Fruit fly (Drosophila melanogaster): ENCODE measurements around the gene CG33093.

Gene CG33093

DNA sequence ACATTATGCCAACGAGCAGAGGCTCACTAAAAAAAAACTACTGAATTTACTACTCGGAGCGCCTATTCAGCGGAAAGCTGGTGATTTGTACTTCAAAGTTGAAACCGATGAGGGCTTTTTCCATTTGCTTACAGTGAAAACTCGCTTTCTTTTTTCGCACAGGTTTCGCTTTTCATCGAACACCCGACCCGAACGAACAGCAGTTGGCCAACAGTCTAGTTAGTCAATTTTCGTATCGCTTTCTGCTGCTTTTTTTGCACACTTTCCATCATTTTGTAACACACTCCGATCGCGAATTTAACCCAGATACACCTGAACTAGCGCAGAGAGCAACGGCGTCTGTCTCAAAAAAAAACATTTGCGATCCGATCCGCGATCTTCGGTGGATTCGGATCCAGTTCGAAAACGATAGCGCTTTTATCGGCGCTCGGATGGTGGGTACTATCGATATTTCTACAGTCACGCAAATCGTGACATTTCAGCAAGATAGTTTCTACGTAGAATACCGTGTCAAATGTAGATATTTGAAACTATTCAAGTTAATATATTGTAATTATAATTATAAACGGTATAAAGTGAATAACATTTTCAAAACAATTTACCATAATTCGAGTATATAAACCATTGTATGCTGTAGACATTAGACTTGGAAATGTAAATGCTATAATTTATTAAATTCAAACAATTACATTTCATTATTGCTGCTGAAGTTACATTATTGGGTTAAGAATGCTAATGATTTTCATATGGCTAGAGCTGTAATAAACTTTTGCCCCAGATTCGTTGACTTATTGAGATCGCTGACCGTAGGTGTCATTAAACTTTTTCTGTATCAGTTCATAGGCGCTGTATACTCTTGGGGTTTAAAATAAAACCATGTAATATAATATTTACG lies 3.2 kb downstream of the CG33093 start, which contains the start of gene CG5346:
TSS of gene CG5346 (minus strand) at position 400 of the 895 bp plus-strand sequence.
- TF ChIP-seq gl (tag; optimal IDR thresholded peaks at IDR 0.05): no peak
- no peak for TF ChIP-seq Snoo (tag; optimal IDR thresholded peaks at IDR 0.05)
- no peak for TF ChIP-seq CG13204 (GFP tag; optimal IDR thresholded peaks at IDR 0.05)
- TF ChIP-seq CG9948 (tag; optimal IDR thresholded peaks at IDR 0.05): no peak
- no peak; the same call in 2 of the 3 replicates for TF ChIP-seq CG4496 (GFP tag; IDR thresholded peaks at IDR 0.05)
- TF ChIP-seq CG8159 (tag; optimal IDR thresholded peaks at IDR 0.05): no peak
- TF ChIP-seq CG17806 (tag; optimal IDR thresholded peaks at IDR 0.05): no peak
- peak; percentile 61 for TF ChIP-seq Ets98B (GFP tag; IDR thresholded peaks at IDR 0.05)
- no peak for TF ChIP-seq CG32121 (GFP tag; IDR thresholded peaks at IDR 0.05)
- TF ChIP-seq rn (GFP tag; IDR thresholded peaks at IDR 0.05): no peak
- TF ChIP-seq CG15710 (tag; optimal IDR thresholded peaks at IDR 0.05): no peak
- TF ChIP-seq Pif1B (GFP tag; optimal IDR thresholded peaks at IDR 0.05): no peak
- peak; percentile 49; the same call in 1 of the 3 replicates for TF ChIP-seq fd96Ca (GFP tag; IDR thresholded peaks at IDR 0.05)
- peak; percentile 89 for TF ChIP-seq EcR (GFP tag; optimal IDR thresholded peaks at IDR 0.05)
- TF ChIP-seq CG14655 (GFP tag; optimal IDR thresholded peaks at IDR 0.05): peak; percentile 9
- TF ChIP-seq CG12605 (GFP tag; IDR thresholded peaks at IDR 0.05): peak; percentile 57
- TF ChIP-seq D1 (tag; optimal IDR thresholded peaks at IDR 0.05): no peak
- no peak for TF ChIP-seq CG10348 (GFP tag; IDR thresholded peaks at IDR 0.05)
- no peak for TF ChIP-seq CG34367 (tag; optimal IDR thresholded peaks at IDR 0.05)
- TF ChIP-seq CG8301 (tag; optimal IDR thresholded peaks at IDR 0.05): peak; percentile 26
- TF ChIP-seq Pif1A (GFP tag; optimal IDR thresholded peaks at IDR 0.05): no peak

DNA sequence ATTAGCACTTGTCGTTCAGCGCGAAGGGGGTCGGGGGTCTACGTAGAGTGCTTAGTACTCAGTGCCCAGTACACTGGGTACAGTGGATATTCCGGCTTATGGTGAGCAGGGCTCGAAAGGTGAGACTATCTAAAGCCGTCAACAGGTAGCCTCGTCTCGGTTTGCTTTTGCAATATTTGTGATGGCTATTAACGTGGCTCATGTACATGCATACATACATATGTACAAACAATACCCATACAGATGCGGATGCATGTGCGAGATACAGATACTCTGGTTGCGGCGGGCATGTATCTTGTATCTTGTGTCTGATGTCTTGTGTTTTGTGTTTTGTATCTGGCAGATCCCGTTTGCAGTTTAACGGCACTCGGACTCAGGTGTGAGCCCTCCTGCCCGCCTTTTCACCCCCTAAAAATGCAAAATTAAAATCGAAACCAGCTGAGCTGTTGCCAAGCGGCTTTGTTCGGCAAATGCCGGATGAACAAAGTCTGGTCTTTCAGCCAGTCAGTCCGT lies 4.0 kb downstream of the CG33093 start:
- TF ChIP-seq EcR (GFP tag; optimal IDR thresholded peaks at IDR 0.05): peak; percentile 55
- no peak for TF ChIP-seq CG12605 (GFP tag; IDR thresholded peaks at IDR 0.05)
- TF ChIP-seq Snoo (tag; optimal IDR thresholded peaks at IDR 0.05): peak; percentile 3
- no peak for TF ChIP-seq CG14655 (GFP tag; optimal IDR thresholded peaks at IDR 0.05)
- TF ChIP-seq Ets98B (GFP tag; IDR thresholded peaks at IDR 0.05): no peak
- TF ChIP-seq CG15710 (tag; optimal IDR thresholded peaks at IDR 0.05): no peak

DNA sequence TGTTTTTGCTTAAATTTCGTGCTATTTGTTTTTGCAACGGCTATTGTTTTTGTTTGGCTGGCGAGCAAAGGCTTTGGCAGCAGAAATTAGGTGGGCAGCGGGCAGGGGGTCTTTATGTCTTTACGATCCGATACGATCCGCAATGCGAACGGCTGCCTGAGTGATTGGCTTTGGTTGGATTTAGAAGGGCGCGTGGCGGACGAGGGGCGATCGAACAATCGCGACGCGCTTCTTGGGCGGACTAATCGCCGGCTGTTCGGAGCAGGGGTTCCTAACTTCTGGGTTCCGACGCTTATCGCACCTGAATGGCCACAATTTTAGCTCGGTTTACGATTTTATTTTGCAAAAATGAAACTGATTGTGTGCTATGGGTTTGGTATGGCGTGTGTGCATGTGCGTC lies 4.5 kb downstream of the CG33093 start:
- TF ChIP-seq CG8301 (tag; optimal IDR thresholded peaks at IDR 0.05) (no peak), CG32121 (GFP tag; IDR thresholded peaks at IDR 0.05) (peak; percentile 30; the same call in 1 of the 2 replicates)

DNA sequence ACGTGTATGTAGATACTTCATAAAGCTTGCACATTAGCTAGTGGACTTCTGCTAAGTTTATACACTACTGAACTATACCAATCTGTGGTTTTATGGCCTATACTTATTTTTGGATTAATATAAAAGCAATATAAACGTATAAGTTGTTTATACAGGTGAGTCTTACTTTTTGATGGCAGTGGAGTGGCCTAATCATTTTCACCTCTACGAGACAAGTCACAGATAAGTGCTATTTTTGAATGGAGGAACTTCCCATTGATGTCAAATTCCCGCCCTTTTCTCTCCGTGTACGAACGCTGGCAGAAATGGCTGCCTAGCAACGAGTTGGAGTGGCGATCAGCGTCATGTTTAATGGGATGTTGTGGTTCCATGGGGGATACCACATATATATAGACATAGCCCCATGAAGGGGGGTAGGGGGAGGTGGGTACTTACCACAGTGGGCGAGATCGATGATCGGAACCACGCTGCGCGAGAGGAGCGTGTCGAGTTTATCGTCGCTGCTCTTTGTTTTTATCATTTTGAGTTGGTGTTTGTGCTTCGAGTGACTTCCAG lies 5.3 kb downstream of the CG33093 start:
- TF ChIP-seq EcR (GFP tag; optimal IDR thresholded peaks at IDR 0.05): peak; percentile 90
- TF ChIP-seq Snoo (tag; optimal IDR thresholded peaks at IDR 0.05): no peak
- peak; percentile 25 for TF ChIP-seq CG8301 (tag; optimal IDR thresholded peaks at IDR 0.05)
- TF ChIP-seq CG13204 (GFP tag; optimal IDR thresholded peaks at IDR 0.05): peak; percentile 44
- TF ChIP-seq CG32121 (GFP tag; IDR thresholded peaks at IDR 0.05): peak; percentile 32; the same call in 1 of the 2 replicates
- TF ChIP-seq CG9948 (tag; optimal IDR thresholded peaks at IDR 0.05): no peak
- TF ChIP-seq CG17806 (tag; optimal IDR thresholded peaks at IDR 0.05): peak; percentile 8
- no peak for TF ChIP-seq CG12605 (GFP tag; IDR thresholded peaks at IDR 0.05)
- TF ChIP-seq fd96Ca (GFP tag; IDR thresholded peaks at IDR 0.05): peak; percentile 48; the same call in 2 of the 3 replicates
- peak; percentile 52 for TF ChIP-seq CG14655 (GFP tag; optimal IDR thresholded peaks at IDR 0.05)
- no peak for TF ChIP-seq Ets98B (GFP tag; IDR thresholded peaks at IDR 0.05)
- peak; percentile 13 for TF ChIP-seq Pif1A (GFP tag; optimal IDR thresholded peaks at IDR 0.05)
- peak; percentile 44 for TF ChIP-seq CG8159 (tag; optimal IDR thresholded peaks at IDR 0.05)
- TF ChIP-seq rn (GFP tag; IDR thresholded peaks at IDR 0.05): no peak
- no peak for TF ChIP-seq D1 (tag; optimal IDR thresholded peaks at IDR 0.05)
- no peak for TF ChIP-seq CG10348 (GFP tag; IDR thresholded peaks at IDR 0.05)
- TF ChIP-seq Pif1B (GFP tag; optimal IDR thresholded peaks at IDR 0.05): no peak
- TF ChIP-seq gl (tag; optimal IDR thresholded peaks at IDR 0.05): peak; percentile 16
- no peak for TF ChIP-seq CG34367 (tag; optimal IDR thresholded peaks at IDR 0.05)
- TF ChIP-seq CG4496 (GFP tag; IDR thresholded peaks at IDR 0.05): no peak
- TF ChIP-seq CG15710 (tag; optimal IDR thresholded peaks at IDR 0.05): peak; percentile 37

DNA sequence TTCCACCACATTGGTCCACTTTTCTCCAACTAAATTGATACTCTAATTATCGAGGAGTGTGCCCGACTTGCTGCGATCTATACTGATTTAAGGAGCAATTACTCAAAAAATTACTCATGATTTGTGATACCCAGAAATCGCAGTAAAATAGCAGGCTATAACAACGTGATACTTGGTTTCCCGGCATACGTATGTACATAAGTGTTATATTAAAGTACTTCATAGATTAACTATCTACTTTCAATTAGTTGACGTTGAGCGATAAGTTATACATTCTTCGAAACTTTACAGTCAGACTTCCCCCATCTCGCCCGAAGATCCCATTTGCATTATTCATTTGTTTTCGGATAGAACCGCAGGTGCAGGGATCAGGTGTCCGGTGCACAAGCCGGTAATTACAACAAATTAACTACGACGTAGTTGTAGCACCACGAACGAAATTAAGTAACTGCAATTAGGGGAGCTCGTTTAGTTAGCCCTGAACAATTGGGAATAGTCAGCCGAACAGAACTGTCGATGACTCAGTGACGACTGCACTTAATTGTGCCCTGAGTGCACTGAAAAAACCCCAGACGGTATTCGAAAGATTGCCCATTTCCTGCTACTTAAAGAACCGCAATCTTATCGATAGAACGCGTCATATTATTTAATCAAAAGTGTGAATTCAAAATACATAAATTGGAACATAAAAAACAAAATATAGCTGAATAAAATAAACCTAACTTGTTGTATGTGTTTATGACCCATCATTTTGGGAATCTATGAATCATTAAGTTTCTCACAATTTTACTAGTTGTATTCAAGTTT lies 6.0 kb downstream of the CG33093 start:
- TF ChIP-seq Pif1A (GFP tag; optimal IDR thresholded peaks at IDR 0.05) (peak; percentile 58), Snoo (tag; optimal IDR thresholded peaks at IDR 0.05) (no peak), CG8159 (tag; optimal IDR thresholded peaks at IDR 0.05) (no peak), CG10348 (GFP tag; IDR thresholded peaks at IDR 0.05) (no peak), Pif1B (GFP tag; optimal IDR thresholded peaks at IDR 0.05) (no peak), D1 (tag; optimal IDR thresholded peaks at IDR 0.05) (peak; percentile 12)

Data from whole organism, pupa.